Fruit fly (Drosophila melanogaster): ENCODE measurements around the gene CG13698.

- TF ChIP-seq Mio (GFP tag; optimal IDR thresholded peaks at IDR 0.05) (no peak), tai (GFP tag; optimal IDR thresholded peaks at IDR 0.05) (no peak), Hr83 (GFP tag; optimal IDR thresholded peaks at IDR 0.05; ENCODE audit: poor library complexity, severe bottlenecking) (no peak), br (GFP tag; optimal IDR thresholded peaks at IDR 0.05) (no peak), OdsH (GFP tag; optimal IDR thresholded peaks at IDR 0.05) (no peak), Dif (GFP tag; optimal IDR thresholded peaks at IDR 0.05; ENCODE audit: partially characterized antibody) (no peak), Vsx2 (GFP tag; optimal IDR thresholded peaks at IDR 0.05; ENCODE audit: partially characterized antibody) (no peak), dsf (GFP tag; optimal IDR thresholded peaks at IDR 0.05; ENCODE audit: borderline replicate concordance) (no peak), usp (GFP tag; optimal IDR thresholded peaks at IDR 0.05) (no peak), psq (GFP tag; optimal IDR thresholded peaks at IDR 0.05) (no peak), N (GFP tag; optimal IDR thresholded peaks at IDR 0.05) (no peak), GATAd (GFP tag; optimal IDR thresholded peaks at IDR 0.05) (no peak), ey (GFP tag; optimal IDR thresholded peaks at IDR 0.05) (no peak)
Observed at dm6 chr3L:18073559-18074134, 32.3 kb downstream of the CG13698 start, which contains the start of gene CG44004.

Measured in whole organism, wandering third instar larva.